Fruit fly (Drosophila melanogaster) Kc167 (cell line): Measurements from ENCODE around the gene TTLL4A.

Experiments used
- Myc ChIP-seq: fragments of >200 bp; optimal IDR thresholded peaks from 2 replicates; lab custom pipeline; 2017; ENCODE audit warnings: missing external identifiers
- Sin3A ChIP-seq: fragments of >200 bp; optimal IDR thresholded peaks from 2 replicates; lab custom pipeline; 2018; ENCODE audit warnings: missing external identifiers
- h ChIP-seq: fragments of >200 bp; optimal IDR thresholded peaks from 3 replicates; lab custom pipeline; 2018; ENCODE audit warnings: missing external identifiers
- insv ChIP-seq: fragments of >200 bp; optimal IDR thresholded peaks from 3 replicates; lab custom pipeline; 2018; ENCODE audit warnings: missing external identifiers
- psq ChIP-seq: fragments of >200 bp; optimal IDR thresholded peaks from 2 replicates; lab custom pipeline; 2017; ENCODE audit warnings: missing external identifiers
- ttk ChIP-seq: sonication (Bioruptor generic); optimal IDR thresholded peaks from 2 replicates; lab custom pipeline; 2017; ENCODE audit warnings: missing external identifiers

Gene TTLL4A

dm6 chr2L:11015320-11015719 is 26.1 kb downstream of the TTLL4A start, which contains the start of gene Acp32CD:
Gene Acp32CD, plus strand, starts transcription at chr2L:11015620.
- no peak for TF ChIP-seq ttk
- TF ChIP-seq Myc (lab: Kevin White, UChicago), result no peak
- TF ChIP-seq insv (lab: Kevin White, UChicago), result no peak
- no peak for TF ChIP-seq psq (lab: Kevin White, UChicago)
- TF ChIP-seq h (lab: Kevin White, UChicago), result no peak
- no peak for TF ChIP-seq Sin3A (lab: Kevin White, UChicago)

dm6 chr2L:11016695-11017094 is 27.5 kb downstream of the TTLL4A start, which contains the start of gene CG14913:
Gene CG14913, plus strand, starts transcription at chr2L:11016995.
- TF ChIP-seq ttk (no peak), Sin3A (lab: Kevin White, UChicago) (no peak), h (lab: Kevin White, UChicago) (no peak), Myc (lab: Kevin White, UChicago) (no peak)

- TF ChIP-seq psq (lab: Kevin White, UChicago) (no peak), ttk (no peak), insv (lab: Kevin White, UChicago) (no peak), Sin3A (lab: Kevin White, UChicago) (no peak), h (lab: Kevin White, UChicago) (no peak), Myc (lab: Kevin White, UChicago) (no peak)
Observed at dm6 chr2L:11021606-11022005, 32.4 kb downstream of the TTLL4A start.

dm6 chr2L:11022804-11023203 is 33.6 kb downstream of the TTLL4A start:
- TF ChIP-seq Myc (lab: Kevin White, UChicago) (no peak), Sin3A (lab: Kevin White, UChicago) (no peak), h (lab: Kevin White, UChicago) (no peak), ttk (no peak), insv (lab: Kevin White, UChicago) (no peak), psq (lab: Kevin White, UChicago) (no peak)

dm6 chr2L:11023875-11024274 is 34.7 kb downstream of the TTLL4A start:
- TF ChIP-seq ttk (no peak), psq (lab: Kevin White, UChicago) (no peak), h (lab: Kevin White, UChicago) (no peak), insv (lab: Kevin White, UChicago) (no peak), Sin3A (lab: Kevin White, UChicago) (no peak), Myc (lab: Kevin White, UChicago) (no peak)

- no peak for TF ChIP-seq Myc (lab: Kevin White, UChicago)
- TF ChIP-seq h (lab: Kevin White, UChicago), result no peak
- no peak for TF ChIP-seq insv (lab: Kevin White, UChicago)
- TF ChIP-seq Sin3A (lab: Kevin White, UChicago), result no peak
- TF ChIP-seq psq (lab: Kevin White, UChicago), result no peak
- TF ChIP-seq ttk, result no peak
Observed at dm6 chr2L:11027213-11027612, 38.0 kb downstream of the TTLL4A start.

- no peak for TF ChIP-seq Sin3A (lab: Kevin White, UChicago)
- TF ChIP-seq h (lab: Kevin White, UChicago), result no peak
- TF ChIP-seq insv (lab: Kevin White, UChicago), result no peak
- no peak for TF ChIP-seq ttk
- TF ChIP-seq Myc (lab: Kevin White, UChicago), result no peak
- TF ChIP-seq psq (lab: Kevin White, UChicago), result no peak
Observed at dm6 chr2L:11027825-11028496, 38.8 kb downstream of the TTLL4A start.

- TF ChIP-seq psq (lab: Kevin White, UChicago) (no peak), ttk (no peak), Sin3A (lab: Kevin White, UChicago) (no peak), insv (lab: Kevin White, UChicago) (no peak)
Observed at dm6 chr2L:11032285-11032970, 43.2 kb downstream of the TTLL4A start.

- no peak for TF ChIP-seq insv (lab: Kevin White, UChicago)
- TF ChIP-seq Myc (lab: Kevin White, UChicago), result no peak
- no peak for TF ChIP-seq psq (lab: Kevin White, UChicago)
- TF ChIP-seq ttk, result no peak
- no peak for TF ChIP-seq h (lab: Kevin White, UChicago)
- TF ChIP-seq Sin3A (lab: Kevin White, UChicago), result no peak
Observed at dm6 chr2L:11034495-11034894, 45.3 kb downstream of the TTLL4A start, which contains the start of gene CG18666. Gene CG18666, plus strand, starts transcription at chr2L:11034795.

dm6 chr2L:11037583-11038517 is 48.6 kb downstream of the TTLL4A start:
- TF ChIP-seq h (lab: Kevin White, UChicago), result no peak
- TF ChIP-seq Sin3A (lab: Kevin White, UChicago), result no peak
- no peak for TF ChIP-seq psq (lab: Kevin White, UChicago)
- no peak for TF ChIP-seq ttk
- no peak for TF ChIP-seq Myc (lab: Kevin White, UChicago)
- TF ChIP-seq insv (lab: Kevin White, UChicago), result no peak

dm6 chr2L:11038918-11039317 is 49.7 kb downstream of the TTLL4A start:
- no peak for TF ChIP-seq insv (lab: Kevin White, UChicago)
- no peak for TF ChIP-seq psq (lab: Kevin White, UChicago)
- TF ChIP-seq ttk, result no peak
- TF ChIP-seq Sin3A (lab: Kevin White, UChicago), result no peak
- TF ChIP-seq Myc (lab: Kevin White, UChicago), result no peak
- TF ChIP-seq h (lab: Kevin White, UChicago), result no peak
